Fruit fly (Drosophila melanogaster) whole organism, embryonic: ENCODE measurements around the gene Rh5.

Experiments
- Aef1 ChIP-seq: fragments of 200-800 bp; sonication (Bioruptor generic); IDR thresholded peaks from 3 replicates; pipeline ENCODE4 v1.3.6; 2022; ENCODE audit warnings: missing biosample characterization, missing genetic modification characterization
- Blimp-1 ChIP-seq: fragments of 200-800 bp; sonication (Bioruptor generic); optimal IDR thresholded peaks from 3 replicates; lab custom pipeline; 2018; ENCODE audit warnings: missing biosample characterization, missing genetic modification characterization, mild to moderate bottlenecking, moderate library complexity, missing genetic modification reagents
- CG1024 ChIP-seq: fragments of 200-800 bp; sonication (Bioruptor generic); IDR thresholded peaks from 2 replicates; pipeline ENCODE4 v1.3.6; 2022; ENCODE audit warnings: missing biosample characterization, missing genetic modification characterization
- CG10274 ChIP-seq: fragments of 200-800 bp; sonication (Bioruptor generic); optimal IDR thresholded peaks from 3 replicates; lab custom pipeline; 2017; ENCODE audit warnings: missing biosample characterization, mild to moderate bottlenecking, missing genetic modification characterization
- CG11093 ChIP-seq: fragments of 200-800 bp; sonication (Bioruptor generic); IDR thresholded peaks from 3 replicates; pipeline ENCODE4 v1.3.6; 2022; ENCODE audit warnings: missing biosample characterization, missing genetic modification characterization
- CG12219 ChIP-seq: fragments of 200-800 bp; sonication (Bioruptor generic); optimal IDR thresholded peaks from 3 replicates; lab custom pipeline; 2018; ENCODE audit warnings: missing biosample characterization, mild to moderate bottlenecking, missing genetic modification characterization
- CG12299 ChIP-seq: fragments of 200-800 bp; sonication (Bioruptor generic); optimal IDR thresholded peaks from 2 replicates; lab custom pipeline; 2018; ENCODE audit warnings: missing biosample characterization, mild to moderate bottlenecking, missing genetic modification characterization
- CG12659 ChIP-seq: fragments of 200-800 bp; sonication (Bioruptor generic); optimal IDR thresholded peaks from 3 replicates; lab custom pipeline; 2017; ENCODE audit warnings: mild to moderate bottlenecking, missing biosample characterization, missing genetic modification reagents, missing genetic modification characterization
- CG14014 ChIP-seq: fragments of 200-800 bp; sonication (Bioruptor generic); IDR thresholded peaks from 2 replicates; pipeline ENCODE4 v1.3.6; 2022; ENCODE audit warnings: missing biosample characterization, missing genetic modification characterization
- CG16779 ChIP-seq: fragments of 200-800 bp; sonication (Bioruptor generic); IDR thresholded peaks from 2 replicates; pipeline ENCODE4 v1.3.6; 2022; ENCODE audit warnings: missing biosample characterization, missing genetic modification characterization
- CG17186 ChIP-seq: fragments of 200-800 bp; sonication (Bioruptor generic); optimal IDR thresholded peaks from 3 replicates; lab custom pipeline; 2017; ENCODE audit warnings: missing biosample characterization, missing genetic modification reagents, missing genetic modification characterization
- CG1792 ChIP-seq: fragments of 200-800 bp; sonication (Bioruptor generic); optimal IDR thresholded peaks from 2 replicates; lab custom pipeline; 2016; ENCODE audit warnings: missing biosample characterization, missing genetic modification characterization
- CG2199 ChIP-seq: fragments of 200-800 bp; sonication (Bioruptor generic); IDR thresholded peaks from 3 replicates; pipeline ENCODE4 v1.3.6; 2022; ENCODE audit warnings: missing biosample characterization, missing genetic modification characterization
- CG3065 ChIP-seq: fragments of 200-800 bp; sonication (Bioruptor generic); optimal IDR thresholded peaks from 2 replicates; lab custom pipeline; 2016; ENCODE audit warnings: missing biosample characterization, missing genetic modification characterization
- CG31388 ChIP-seq: fragments of 200-800 bp; sonication (Bioruptor generic); optimal IDR thresholded peaks from 2 replicates; lab custom pipeline; 2016; ENCODE audit warnings: missing biosample characterization, missing genetic modification characterization
- CG5953 ChIP-seq: fragments of 200-800 bp; sonication (Bioruptor generic); IDR thresholded peaks from 2 replicates; pipeline ENCODE4 v1.3.6; 2022; ENCODE audit warnings: missing biosample characterization, missing genetic modification characterization
- CG6254 ChIP-seq: fragments of 200-800 bp; sonication (Bioruptor generic); optimal IDR thresholded peaks from 3 replicates; lab custom pipeline; 2017; ENCODE audit warnings: mild to moderate bottlenecking, missing biosample characterization, missing genetic modification reagents, missing genetic modification characterization
- CG6683 ChIP-seq: fragments of 200-800 bp; sonication (Bioruptor generic); optimal IDR thresholded peaks from 2 replicates; lab custom pipeline; 2017; ENCODE audit warnings: missing biosample characterization, mild to moderate bottlenecking, missing genetic modification characterization, missing genetic modification reagents
- CG6765 ChIP-seq: fragments of 200-800 bp; sonication (Bioruptor generic); optimal IDR thresholded peaks from 3 replicates; lab custom pipeline; 2017; ENCODE audit warnings: missing biosample characterization, mild to moderate bottlenecking, missing genetic modification characterization
- CG6854 ChIP-seq: fragments of 200-800 bp; sonication (Bioruptor generic); optimal IDR thresholded peaks from 3 replicates; lab custom pipeline; 2017; ENCODE audit warnings: missing biosample characterization, mild to moderate bottlenecking, missing genetic modification characterization
- CG7372 ChIP-seq: fragments of 200-800 bp; sonication (Bioruptor generic); IDR thresholded peaks from 2 replicates; pipeline ENCODE4 v1.3.6; 2022; ENCODE audit warnings: missing biosample characterization, missing genetic modification characterization
- CG8359 ChIP-seq: fragments of 200-800 bp; sonication (Bioruptor generic); optimal IDR thresholded peaks from 2 replicates; lab custom pipeline; 2017; ENCODE audit warnings: missing biosample characterization, mild to moderate bottlenecking, missing genetic modification characterization, borderline replicate concordance
- CG9727 ChIP-seq: fragments of 200-800 bp; sonication (Bioruptor generic); optimal IDR thresholded peaks from 3 replicates; lab custom pipeline; 2017; ENCODE audit warnings: missing biosample characterization, mild to moderate bottlenecking, missing genetic modification characterization
- D19A ChIP-seq: fragments of 200-800 bp; optimal IDR thresholded peaks from 3 replicates; lab custom pipeline; 2019; ENCODE audit warnings: missing biosample characterization, mild to moderate bottlenecking, missing genetic modification characterization, moderate library complexity
- Doc3 ChIP-seq: fragments of 200-800 bp; sonication (Bioruptor generic); IDR thresholded peaks from 3 replicates; pipeline ENCODE4 v1.3.6; 2022; ENCODE audit warnings: missing biosample characterization, missing genetic modification characterization; ENCODE audit not compliant: partially characterized antibody
- Fer2 ChIP-seq: fragments of 200-800 bp; sonication (Bioruptor generic); optimal IDR thresholded peaks from 2 replicates; lab custom pipeline; 2018; ENCODE audit warnings: missing biosample characterization, mild to moderate bottlenecking, missing genetic modification characterization, moderate library complexity
- HLH54F ChIP-seq: fragments of 200-800 bp; sonication (Bioruptor generic); optimal IDR thresholded peaks from 3 replicates; lab custom pipeline; 2016; ENCODE audit warnings: missing biosample characterization, missing genetic modification characterization
- Hand ChIP-seq: fragments of 200-800 bp; sonication (Bioruptor generic); optimal IDR thresholded peaks from 2 replicates; lab custom pipeline; 2017; ENCODE audit warnings: mild to moderate bottlenecking, missing biosample characterization, missing genetic modification reagents, missing genetic modification characterization
- Hey ChIP-seq: fragments of 200-800 bp; sonication (Bioruptor generic); optimal IDR thresholded peaks from 3 replicates; lab custom pipeline; 2018; ENCODE audit warnings: missing biosample characterization, mild to moderate bottlenecking, missing genetic modification characterization
- HmgD ChIP-seq: fragments of 200-800 bp; sonication (Bioruptor generic); optimal IDR thresholded peaks from 3 replicates; lab custom pipeline; 2016; ENCODE audit warnings: missing biosample characterization, missing genetic modification characterization
- Hsf ChIP-seq: fragments of 200-800 bp; sonication (Bioruptor generic); optimal IDR thresholded peaks from 3 replicates; lab custom pipeline; 2016; ENCODE audit warnings: missing biosample characterization, missing genetic modification characterization
- Nf-YA ChIP-seq: fragments of 200-800 bp; sonication (Bioruptor generic); IDR thresholded peaks from 2 replicates; pipeline ENCODE4 v1.3.6; 2022; ENCODE audit warnings: missing biosample characterization, missing genetic modification characterization
- Sin3A ChIP-seq: fragments of >200 bp; optimal IDR thresholded peaks from 2 replicates; lab custom pipeline; 2018
- Six4 ChIP-seq: fragments of 200-800 bp; sonication (Bioruptor generic); optimal IDR thresholded peaks from 2 replicates; lab custom pipeline; 2016; ENCODE audit warnings: missing biosample characterization, missing genetic modification characterization
- abd-A ChIP-seq: fragments of 200-800 bp; sonication (Bioruptor generic); optimal IDR thresholded peaks from 3 replicates; lab custom pipeline; 2019; ENCODE audit warnings: missing biosample characterization, mild to moderate bottlenecking, missing genetic modification characterization, moderate library complexity
- ac ChIP-seq: fragments of 200-800 bp; sonication (Bioruptor generic); optimal IDR thresholded peaks from 3 replicates; lab custom pipeline; 2017; ENCODE audit warnings: missing biosample characterization, mild to moderate bottlenecking, missing genetic modification characterization
- al ChIP-seq: fragments of 200-800 bp; sonication (Bioruptor generic); IDR thresholded peaks from 2 replicates; pipeline ENCODE4 v1.3.6; 2022; ENCODE audit warnings: missing biosample characterization, missing genetic modification characterization
- ash1 ChIP-seq: fragments of 200-800 bp; sonication (Bioruptor generic); optimal IDR thresholded peaks from 2 replicates; lab custom pipeline; 2018; ENCODE audit warnings: missing biosample characterization, mild to moderate bottlenecking, missing genetic modification characterization
- cato ChIP-seq: fragments of 200-800 bp; sonication (Bioruptor generic); optimal IDR thresholded peaks from 2 replicates; lab custom pipeline; 2016; ENCODE audit warnings: missing biosample characterization, missing genetic modification characterization, borderline replicate concordance
- chinmo ChIP-seq: fragments of 200-800 bp; sonication (Bioruptor generic); IDR thresholded peaks from 4 replicates; pipeline ENCODE4 v1.3.6; 2022; ENCODE audit warnings: missing biosample characterization, missing genetic modification characterization; ENCODE audit not compliant: partially characterized antibody
- crp ChIP-seq, 2 experiments: fragments of 200-800 bp; sonication (Bioruptor generic); optimal IDR thresholded peaks; 2 replicates in 1 of 2; 3 replicates in 1 of 2; lab custom pipeline; 2017; ENCODE audit warnings: missing biosample characterization in 2 of 2, missing genetic modification characterization in 2 of 2, mild to moderate bottlenecking in 1 of 2, moderate library complexity in 1 of 2
- dan ChIP-seq: fragments of 200-800 bp; sonication (Bioruptor generic); IDR thresholded peaks from 2 replicates; pipeline ENCODE4 v1.3.6; 2022; ENCODE audit warnings: missing biosample characterization, missing genetic modification characterization
- ftz-f1 ChIP-seq: fragments of 200-800 bp; sonication (Bioruptor generic); optimal IDR thresholded peaks from 2 replicates; lab custom pipeline; 2016; ENCODE audit warnings: missing biosample characterization, missing genetic modification characterization
- lola ChIP-seq, 3 experiments: fragments of >200 bp in 2 of 3; fragments of 200-800 bp in 1 of 3; sonication (Bioruptor generic) in 1 of 3; optimal IDR thresholded peaks; 2 replicates each; lab custom pipeline; 2017 to 2019; ENCODE audit warnings: missing biosample characterization in 3 of 3, missing genetic modification characterization in 3 of 3, mild to moderate bottlenecking in 1 of 3, moderate library complexity in 1 of 3
- mam ChIP-seq: fragments of 200-800 bp; sonication (Bioruptor generic); optimal IDR thresholded peaks from 3 replicates; lab custom pipeline; 2016; ENCODE audit warnings: missing biosample characterization, missing genetic modification characterization
- nom ChIP-seq: fragments of 200-800 bp; sonication (Bioruptor generic); optimal IDR thresholded peaks from 2 replicates; lab custom pipeline; 2017; ENCODE audit warnings: missing biosample characterization, missing genetic modification characterization, mild to moderate bottlenecking, moderate library complexity, missing genetic modification reagents
- org-1 ChIP-seq: fragments of 200-800 bp; sonication (Bioruptor generic); optimal IDR thresholded peaks from 2 replicates; lab custom pipeline; 2017; ENCODE audit warnings: missing biosample characterization, missing genetic modification characterization
- slp2 ChIP-seq: fragments of 200-800 bp; sonication (Bioruptor generic); optimal IDR thresholded peaks from 2 replicates; lab custom pipeline; 2016; ENCODE audit warnings: missing biosample characterization, missing genetic modification characterization
- so ChIP-seq: fragments of 200-800 bp; sonication (Bioruptor generic); IDR thresholded peaks from 3 replicates; pipeline ENCODE4 v1.3.6; 2022; ENCODE audit warnings: missing biosample characterization, missing genetic modification characterization
- sqz ChIP-seq: fragments of 200-800 bp; sonication (Bioruptor generic); optimal IDR thresholded peaks from 3 replicates; lab custom pipeline; 2018; ENCODE audit warnings: missing biosample characterization, mild to moderate bottlenecking, missing genetic modification characterization
- trem ChIP-seq: fragments of 200-800 bp; optimal IDR thresholded peaks from 3 replicates; lab custom pipeline; 2019; ENCODE audit warnings: missing biosample characterization, mild to moderate bottlenecking, missing genetic modification characterization, moderate library complexity
- zf30C ChIP-seq: fragments of 200-800 bp; sonication (Bioruptor generic); optimal IDR thresholded peaks from 3 replicates; lab custom pipeline; 2018; ENCODE audit warnings: missing biosample characterization, mild to moderate bottlenecking, missing genetic modification characterization

Rh5 gene

DNA sequence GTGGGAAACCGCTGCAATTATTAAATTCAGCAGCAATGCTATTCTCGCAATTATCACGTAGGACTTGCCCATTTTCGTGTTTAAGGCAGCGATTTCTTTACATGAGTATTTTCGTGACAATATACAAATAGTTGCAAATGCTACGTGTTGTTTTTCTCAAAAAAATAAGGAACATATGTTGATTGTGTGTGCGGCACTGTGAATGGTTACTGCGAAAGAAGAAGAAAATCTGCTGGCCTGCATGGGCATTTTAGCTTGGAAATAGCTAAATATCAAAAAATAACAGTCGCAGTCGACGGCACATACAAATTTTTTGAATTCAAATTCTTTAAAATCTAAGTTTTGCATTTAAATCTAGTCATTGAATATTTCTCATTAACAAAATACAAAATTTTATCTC lies 32.6 kb downstream of the Rh5 start, which contains the start of gene CG6766 (continued):
- no peak for TF ChIP-seq cato (GFP tag; lab: Kevin White, UChicago)
- no peak for TF ChIP-seq CG12299
- TF ChIP-seq CG2199 (GFP tag; lab: Robert Waterston, UW) = no peak
- no peak for TF ChIP-seq Hey (tag; lab: Kevin White, UChicago)
- TF ChIP-seq slp2 = no peak
- no peak for TF ChIP-seq abd-A (tag; lab: Kevin White, UChicago)
- no peak for TF ChIP-seq dan (GFP tag; lab: Robert Waterston, UW)
- no peak for TF ChIP-seq CG6683
- no peak for TF ChIP-seq CG8359 (GFP tag; lab: Kevin White, UChicago)
- no peak for TF ChIP-seq Blimp-1
- no peak for TF ChIP-seq CG3065 (GFP tag; lab: Kevin White, UChicago)
- no peak for TF ChIP-seq CG5953 (GFP tag; lab: Robert Waterston, UW)
- TF ChIP-seq HmgD = peak; percentile 28
- TF ChIP-seq CG10274 (GFP tag; lab: Kevin White, UChicago) = no peak
- TF ChIP-seq CG7372 (GFP tag; lab: Robert Waterston, UW) = no peak
- no peak for TF ChIP-seq Nf-YA (GFP tag; lab: Robert Waterston, UW)
- TF ChIP-seq CG31388 (GFP tag; lab: Kevin White, UChicago) = no peak
- no peak for TF ChIP-seq CG6854 (GFP tag; lab: Kevin White, UChicago)
- no peak for TF ChIP-seq nom (GFP tag; lab: Kevin White, UChicago)
- no peak for TF ChIP-seq lola (GFP tag; optimal IDR thresholded peaks at IDR 0.05; lab: Kevin White, UChicago)
- TF ChIP-seq CG11093 (GFP tag; lab: Robert Waterston, UW) = no peak
- TF ChIP-seq so (GFP tag; lab: Robert Waterston, UW) = no peak
- TF ChIP-seq trem (tag; lab: Kevin White, UChicago) = no peak
- TF ChIP-seq CG16779 (GFP tag; lab: Robert Waterston, UW) = no peak
- TF ChIP-seq Hand (GFP tag; lab: Kevin White, UChicago) = no peak
- TF ChIP-seq ftz-f1 = no peak
- TF ChIP-seq sqz (GFP tag; lab: Kevin White, UChicago) = no peak
- TF ChIP-seq crp (GFP tag; optimal IDR thresholded peaks at IDR 0.05; lab: Kevin White, UChicago) = peak; percentile 6 to 88
- no peak for TF ChIP-seq CG1024
- no peak for TF ChIP-seq D19A
- no peak for TF ChIP-seq ash1 (GFP tag; lab: Kevin White, UChicago)
- TF ChIP-seq Fer2 = no peak
- TF ChIP-seq Six4 (GFP tag; lab: Kevin White, UChicago) = no peak
- no peak for TF ChIP-seq CG6254 (GFP tag; lab: Kevin White, UChicago)
- no peak for TF ChIP-seq mam (GFP tag; lab: Kevin White, UChicago)
- TF ChIP-seq CG6765 = no peak
- no peak for TF ChIP-seq ac (GFP tag; lab: Kevin White, UChicago)
- no peak for TF ChIP-seq al
- no peak for TF ChIP-seq Hsf (GFP tag; lab: Kevin White, UChicago)
- TF ChIP-seq HLH54F (GFP tag; lab: Kevin White, UChicago) = no peak
- no peak for TF ChIP-seq zf30C (GFP tag; lab: Kevin White, UChicago)
- TF ChIP-seq org-1 (GFP tag; lab: Kevin White, UChicago) = no peak
- no peak for TF ChIP-seq CG14014 (GFP tag; lab: Robert Waterston, UW)
- no peak for TF ChIP-seq CG9727 (GFP tag; lab: Kevin White, UChicago)
- no peak for TF ChIP-seq Sin3A (lab: Kevin White, UChicago)
- no peak for TF ChIP-seq Doc3 (GFP tag; lab: Robert Waterston, UW)
- no peak for TF ChIP-seq CG17186 (GFP tag; lab: Kevin White, UChicago)
- TF ChIP-seq CG12659 = peak; percentile 31
- no peak for TF ChIP-seq chinmo
- no peak for TF ChIP-seq CG1792 (GFP tag; lab: Kevin White, UChicago)
- no peak for TF ChIP-seq CG12219 (GFP tag; lab: Kevin White, UChicago)
- no peak for TF ChIP-seq Aef1 (GFP tag; lab: Robert Waterston, UW)
